Fruit fly (Drosophila melanogaster) whole organism, prepupa: ENCODE measurements around the gene arx.
A peak's percentile ranks its signal among the peaks of the same experiment; 100 is the strongest.

Experiments used
- CG10631 ChIP-seq: fragments of 200-800 bp; sonication (Bioruptor generic); optimal IDR thresholded peaks from 2 replicates; lab custom pipeline; 2016; ENCODE audit warnings: missing biosample characterization, missing genetic modification characterization
- CG1621 ChIP-seq: fragments of 200-800 bp; sonication (Bioruptor generic); optimal IDR thresholded peaks from 3 replicates; lab custom pipeline; 2018; ENCODE audit warnings: missing biosample characterization, mild to moderate bottlenecking, missing genetic modification characterization
- CG16779 ChIP-seq: fragments of 200-800 bp; sonication (Bioruptor generic); optimal IDR thresholded peaks from 3 replicates; lab custom pipeline; 2017; ENCODE audit warnings: missing biosample characterization, mild to moderate bottlenecking, missing genetic modification characterization
- CG32006 ChIP-seq: fragments of 200-800 bp; sonication (Bioruptor generic); optimal IDR thresholded peaks from 3 replicates; lab custom pipeline; 2017; ENCODE audit warnings: missing biosample characterization, mild to moderate bottlenecking, missing genetic modification characterization
- CG9139 ChIP-seq: fragments of 200-800 bp; sonication (Bioruptor generic); optimal IDR thresholded peaks from 3 replicates; lab custom pipeline; 2017; ENCODE audit warnings: missing biosample characterization, mild to moderate bottlenecking, missing genetic modification characterization
- Ets96B ChIP-seq: fragments of 200-800 bp; optimal IDR thresholded peaks from 2 replicates; lab custom pipeline; 2019; ENCODE audit warnings: missing biosample characterization, mild to moderate bottlenecking, missing genetic modification characterization, moderate library complexity
- Sox102F ChIP-seq: fragments of 200-800 bp; sonication (Bioruptor generic); optimal IDR thresholded peaks from 2 replicates; lab custom pipeline; 2016; ENCODE audit warnings: missing biosample characterization, mild to moderate bottlenecking, missing genetic modification characterization
- fkh ChIP-seq: fragments of 200-800 bp; sonication (Bioruptor generic); optimal IDR thresholded peaks from 3 replicates; lab custom pipeline; 2017; ENCODE audit warnings: missing biosample characterization, mild to moderate bottlenecking, missing genetic modification characterization, moderate library complexity

dm6 chr3L:18895079-18895478 is 6.3 kb downstream of the arx start:
- TF ChIP-seq CG1621: no peak
- no peak for TF ChIP-seq CG32006
- TF ChIP-seq Sox102F: no peak
- no peak for TF ChIP-seq Ets96B
- no peak for TF ChIP-seq CG10631 (GFP tag; lab: Kevin White, UChicago)
- TF ChIP-seq CG16779 (tag; lab: Kevin White, UChicago): no peak
- no peak for TF ChIP-seq CG9139 (GFP tag; lab: Kevin White, UChicago)
- peak; percentile 24 for TF ChIP-seq fkh (GFP tag; lab: Kevin White, UChicago)
